Worm (Caenorhabditis elegans) whole organism, L4 larva: Measurements from ENCODE around the gene srt-23.

Source experiments
- F37D6.2 ChIP-seq: sonication (generic microtip); optimal IDR thresholded peaks from 2 replicates; lab custom pipeline; 2016; ENCODE audit warnings: mild to moderate bottlenecking, missing genetic modification characterization, missing compliant biosample characterization
- R02D3.7 ChIP-seq: fragments of 150-350 bp; sonication (generic microtip); optimal IDR thresholded peaks from 3 replicates; lab custom pipeline; 2014; ENCODE audit warnings: missing biosample characterization, missing genetic modification characterization
- T20F7.1 ChIP-seq: fragments of 200-800 bp; sonication (Bioruptor generic); optimal IDR thresholded peaks from 2 replicates; lab custom pipeline; 2018; ENCODE audit warnings: mild to moderate bottlenecking, missing genetic modification characterization, missing compliant biosample characterization
- Y105C5A.15 ChIP-seq: fragments of 200-800 bp; sonication (Bioruptor generic); IDR thresholded peaks from 2 replicates; pipeline ENCODE4 v1.3.6; 2022; ENCODE audit warnings: missing genetic modification characterization, missing compliant biosample characterization
- Y48G9A.11 ChIP-seq: fragments of 200-800 bp; sonication (Bioruptor generic); IDR thresholded peaks from 2 replicates; pipeline ENCODE4 v1.3.6; 2022; ENCODE audit warnings: missing genetic modification reagents, missing genetic modification characterization, missing compliant biosample characterization
- ama-1 ChIP-seq: fragments of 150-350 bp; optimal IDR thresholded peaks from 2 replicates; lab custom pipeline; 2014; ENCODE audit warnings: inconsistent platforms, mixed read lengths
- ceh-28 ChIP-seq: fragments of 150-350 bp; optimal IDR thresholded peaks from 2 replicates; lab custom pipeline; 2014; ENCODE audit warnings: missing biosample characterization, missing genetic modification reagents, missing genetic modification characterization
- ctbp-1 ChIP-seq: fragments of 200-800 bp; sonication (Bioruptor generic); IDR thresholded peaks from 2 replicates; pipeline ENCODE4 v1.3.6; 2022; ENCODE audit warnings: missing genetic modification reagents, missing genetic modification characterization, missing compliant biosample characterization
- lim-7 ChIP-seq: fragments of 200-800 bp; sonication (Bioruptor generic); IDR thresholded peaks from 2 replicates; pipeline ENCODE4 v1.3.6; 2022; ENCODE audit warnings: missing genetic modification characterization, missing compliant biosample characterization
- lin-15B ChIP-seq: fragments of 150-350 bp; sonication (generic microtip); optimal IDR thresholded peaks from 3 replicates; lab custom pipeline; 2014; ENCODE audit warnings: missing biosample characterization, missing genetic modification characterization
- lin-38 ChIP-seq: fragments of 200-800 bp; sonication (Bioruptor generic); IDR thresholded peaks from 2 replicates; pipeline ENCODE4 v1.3.6; 2022; ENCODE audit warnings: missing genetic modification reagents, missing genetic modification characterization, missing compliant biosample characterization
- lsy-2 ChIP-seq, 2 experiments: fragments of 150-350 bp in 1 of 2; sonication (generic microtip) in 1 of 2; optimal IDR thresholded peaks; 2 replicates each; lab custom pipeline; 2014 to 2017; ENCODE audit warnings: missing biosample characterization in 2 of 2, missing genetic modification characterization in 2 of 2
- madf-5 ChIP-seq, 2 experiments: fragments of 200-800 bp; sonication (Bioruptor generic); IDR thresholded peaks; 2 replicates each; pipeline ENCODE4 v1.3.6; 2022; ENCODE audit warnings: missing compliant biosample characterization in 2 of 2, missing genetic modification characterization in 2 of 2
- madf-9 ChIP-seq: fragments of 200-800 bp; sonication (Bioruptor generic); conservative IDR thresholded peaks from 2 replicates; pipeline ENCODE4 v1.3.6; 2022; ENCODE audit warnings: missing genetic modification reagents, missing genetic modification characterization, missing compliant biosample characterization
- nhr-25 ChIP-seq: sonication (generic microtip); optimal IDR thresholded peaks from 2 replicates; lab custom pipeline; 2017; ENCODE audit warnings: missing genetic modification characterization, mild to moderate bottlenecking, missing compliant biosample characterization, antibody characterized with exemption, moderate library complexity, borderline replicate concordance; ENCODE audit not compliant: insufficient read depth
- nhr-41 ChIP-seq: fragments of 200-800 bp; sonication (Bioruptor generic); IDR thresholded peaks from 2 replicates; pipeline ENCODE4 v1.3.6; 2022; ENCODE audit warnings: missing genetic modification reagents, missing genetic modification characterization, missing compliant biosample characterization
- pha-4 ChIP-seq, 2 experiments: fragments of 150-350 bp in 1 of 2; fragments of 200-800 bp in 1 of 2; sonication (Bioruptor generic) in 1 of 2; IDR thresholded peaks in 1 of 2; optimal IDR thresholded peaks in 1 of 2; 2 replicates each; pipeline versions ENCODE4 v1.3.6 to Lab custom; 2014 to 2022; ENCODE audit warnings: missing genetic modification characterization in 2 of 2, missing genetic modification reagents in 2 of 2, missing biosample characterization in 1 of 2, missing compliant biosample characterization in 1 of 2
- php-3 ChIP-seq: fragments of 200-800 bp; sonication (Bioruptor generic); IDR thresholded peaks from 2 replicates; pipeline ENCODE4 v1.3.6; 2022; ENCODE audit warnings: missing genetic modification reagents, missing genetic modification characterization, missing compliant biosample characterization
- sdz-12 ChIP-seq: fragments of 200-800 bp; sonication (Bioruptor generic); optimal IDR thresholded peaks from 2 replicates; lab custom pipeline; 2018; ENCODE audit warnings: mild to moderate bottlenecking, missing genetic modification characterization, missing compliant biosample characterization
- unc-130 ChIP-seq: sonication (generic microtip); optimal IDR thresholded peaks from 2 replicates; lab custom pipeline; 2016; ENCODE audit warnings: missing genetic modification reagents, missing genetic modification characterization, missing compliant biosample characterization
- unc-62 ChIP-seq, 3 experiments: fragments of 150-350 bp in 1 of 3; sonication (generic microtip); optimal IDR thresholded peaks in 2 of 3; peaks in 1 of 3; 1 replicate in 1 of 3; 2 replicates in 2 of 3; lab custom pipeline; 2014 to 2017; ENCODE audit warnings: missing biosample characterization in 3 of 3, missing genetic modification characterization in 3 of 3, missing genetic modification reagents in 3 of 3, missing genotype in 1 of 3
- zfp-3 ChIP-seq: fragments of 200-800 bp; sonication (Bioruptor generic); conservative IDR thresholded peaks from 2 replicates; pipeline ENCODE4 v1.3.6; 2022; ENCODE audit warnings: missing genetic modification reagents, missing genetic modification characterization, missing compliant biosample characterization
- ztf-7 ChIP-seq: fragments of 150-350 bp; optimal IDR thresholded peaks from 2 replicates; lab custom pipeline; 2014; ENCODE audit warnings: missing biosample characterization, missing genetic modification characterization

The srt-23 gene

DNA sequence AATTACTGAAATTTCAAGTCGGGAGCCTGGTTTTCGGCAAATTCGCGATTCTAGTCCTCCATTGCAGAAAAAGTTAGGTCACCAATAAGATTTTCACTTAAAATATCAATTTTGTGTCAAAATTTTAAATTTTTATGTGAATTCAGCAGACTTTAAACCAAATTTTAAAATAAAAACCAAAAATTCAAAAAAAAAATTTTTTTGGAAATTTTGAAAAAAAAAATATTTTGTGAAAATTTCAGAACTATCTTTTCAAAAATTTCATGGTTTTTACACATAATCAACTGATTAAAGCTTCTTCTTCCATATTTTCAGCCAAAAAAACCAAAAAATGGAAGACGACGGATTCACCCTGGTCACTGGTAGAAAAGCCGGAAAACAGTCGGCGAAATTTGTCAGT, 48.3 kb downstream of the srt-23 start, which contains the start of gene Y55F3BL.4:
Y55F3BL.4 (plus strand) TSS at position 301 of the 400 bp plus-strand sequence.
- TF ChIP-seq madf-9 (GFP tag; lab: Robert Waterston, UW) (no peak), ama-1 (lab: Kevin White, UChicago) (no peak), sdz-12 (no peak), T20F7.1 (no peak), unc-62 (GFP tag; optimal IDR thresholded peaks at IDR 0.05 in 1 of 2; lab: Kevin White, UChicago) (peak in 1 of 2 experiments; percentile 36), unc-62 (tag; optimal IDR thresholded peaks at IDR 0.05; lab: Kevin White, UChicago) (no peak)

DNA sequence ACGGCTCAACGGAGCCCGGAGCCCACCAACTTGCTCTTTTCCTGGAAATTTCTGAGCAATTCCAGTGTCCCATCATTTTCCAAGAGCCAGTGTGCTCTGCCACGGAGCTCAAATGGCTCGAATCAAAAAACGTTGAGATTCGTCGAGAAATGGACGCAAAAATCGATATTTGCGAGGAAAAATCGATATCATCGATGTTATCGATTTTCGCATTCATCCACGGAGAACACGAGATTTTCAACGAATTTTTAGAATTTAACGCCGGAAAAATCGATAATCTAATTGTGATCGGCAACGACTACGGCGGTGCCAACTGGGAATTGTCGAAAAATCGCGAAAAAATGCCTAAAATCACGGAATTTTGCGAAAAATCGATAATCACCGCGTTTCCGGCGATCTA, 49.2 kb downstream of the srt-23 start:
- TF ChIP-seq F37D6.2 (no peak), unc-62 (GFP tag; optimal IDR thresholded peaks at IDR 0.05 in 1 of 2; lab: Kevin White, UChicago) (peak in 1 of 2 experiments; percentile 82), unc-62 (tag; optimal IDR thresholded peaks at IDR 0.05; lab: Kevin White, UChicago) (no peak), ceh-28 (tag; lab: Kevin White, UChicago) (peak; percentile 89), ztf-7 (tag; lab: Kevin White, UChicago) (no peak), lim-7 (GFP tag; lab: Robert Waterston, UW) (no peak), nhr-25 (tag; lab: Kevin White, UChicago) (no peak)

DNA sequence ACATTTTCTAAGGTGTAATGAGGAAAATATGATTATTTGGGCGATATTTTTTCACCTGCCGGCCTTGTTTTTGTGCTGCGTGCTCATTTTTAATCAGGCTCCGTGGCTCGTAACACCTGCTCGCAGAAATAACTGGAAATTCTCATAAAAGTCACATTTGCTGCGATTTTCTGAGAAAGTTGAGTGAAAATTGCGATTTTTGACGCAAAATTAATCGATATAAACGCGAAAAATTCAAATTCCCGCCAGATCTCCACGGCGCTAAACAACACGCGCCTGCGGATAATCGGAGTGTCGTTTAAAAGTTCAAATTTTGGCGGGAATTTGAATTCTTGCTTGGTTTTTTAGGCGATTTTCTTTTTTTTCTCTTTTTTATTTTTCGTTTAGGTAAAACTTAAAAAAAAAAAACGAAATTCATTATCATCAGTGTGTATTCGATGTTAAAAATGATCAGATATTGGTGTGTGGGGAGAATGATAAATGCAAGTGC, 50.6 kb downstream of the srt-23 start, which contains the start of gene Y55F3BL.6:
Y55F3BL.6 (minus strand) TSS at position 51 of the 490 bp plus-strand sequence.
- TF ChIP-seq ctbp-1 (GFP tag; lab: Robert Waterston, UW) = no peak
- TF ChIP-seq ceh-28 (tag; lab: Kevin White, UChicago) = no peak
- peak; percentile 17; the same call in 1 of the 2 replicates for TF ChIP-seq lin-38 (GFP tag; lab: Robert Waterston, UW)
- no peak for TF ChIP-seq pha-4 (GFP tag; IDR thresholded peaks at IDR 0.05; lab: Robert Waterston, UW)
- no peak for TF ChIP-seq pha-4 (tag; optimal IDR thresholded peaks at IDR 0.05; lab: Kevin White, UChicago)
- TF ChIP-seq unc-130 (GFP tag; lab: Kevin White, UChicago) = no peak
- TF ChIP-seq lin-15B = no peak
- peak; percentile 96 for TF ChIP-seq Y48G9A.11
- no peak for TF ChIP-seq nhr-41 (GFP tag; lab: Robert Waterston, UW)
- TF ChIP-seq lsy-2 (tag; optimal IDR thresholded peaks at IDR 0.05; lab: Kevin White, UChicago) = no peak
- no peak for TF ChIP-seq php-3 (GFP tag; lab: Robert Waterston, UW)
- no peak for TF ChIP-seq Y105C5A.15 (GFP tag; lab: Robert Waterston, UW)
- peak; percentile 21 for TF ChIP-seq T20F7.1
- no peak for TF ChIP-seq zfp-3 (GFP tag; lab: Robert Waterston, UW)
- no peak for TF ChIP-seq madf-5 (GFP tag; IDR thresholded peaks at IDR 0.05; lab: Robert Waterston, UW)
- TF ChIP-seq R02D3.7 = no peak
